Worm (Caenorhabditis elegans) whole organism, L1 larva: ENCODE measurements around the gene ZK688.1.

ENCODE experiments used
- C16A3.4 ChIP-seq: fragments of 150-350 bp; optimal IDR thresholded peaks from 2 replicates; lab custom pipeline; 2014; ENCODE audit warnings: missing biosample characterization, missing genetic modification characterization
- Y116A8C.19 ChIP-seq: sonication (generic microtip); optimal IDR thresholded peaks from 2 replicates; lab custom pipeline; 2016; ENCODE audit warnings: missing compliant biosample characterization, missing genetic modification characterization, borderline replicate concordance
- ama-1 ChIP-seq: fragments of 150-350 bp; optimal IDR thresholded peaks from 2 replicates; lab custom pipeline; 2014
- fkh-10 ChIP-seq: sonication (generic microtip); optimal IDR thresholded peaks from 2 replicates; lab custom pipeline; 2017; ENCODE audit warnings: missing biosample characterization, missing genetic modification reagents, missing genetic modification characterization
- lin-13 ChIP-seq: fragments of 150-350 bp; optimal IDR thresholded peaks from 2 replicates; lab custom pipeline; 2014; ENCODE audit warnings: missing biosample characterization, missing genetic modification reagents, missing genetic modification characterization
- mab-9 ChIP-seq: fragments of 200-800 bp; sonication (Bioruptor generic); IDR thresholded peaks from 2 replicates; pipeline ENCODE4 v1.3.6; 2022; ENCODE audit warnings: missing genetic modification reagents, missing genetic modification characterization, missing compliant biosample characterization
- mep-1 ChIP-seq: fragments of 150-350 bp; optimal IDR thresholded peaks from 2 replicates; lab custom pipeline; 2014; ENCODE audit warnings: missing biosample characterization, missing genetic modification characterization
- nhr-11 ChIP-seq: fragments of 150-350 bp; optimal IDR thresholded peaks from 2 replicates; lab custom pipeline; 2014; ENCODE audit warnings: missing biosample characterization, missing genetic modification characterization
- nhr-76 ChIP-seq: sonication (generic microtip); optimal IDR thresholded peaks from 2 replicates; lab custom pipeline; 2017; ENCODE audit warnings: missing biosample characterization, missing genetic modification characterization
- tbx-2 ChIP-seq: sonication (generic microtip); optimal IDR thresholded peaks from 2 replicates; lab custom pipeline; 2016; ENCODE audit warnings: missing genetic modification characterization, missing compliant biosample characterization
- unc-62 ChIP-seq: fragments of 150-350 bp; optimal IDR thresholded peaks from 2 replicates; lab custom pipeline; 2014; ENCODE audit warnings: missing biosample characterization, missing genetic modification reagents, missing genetic modification characterization
- ztf-11 ChIP-seq, 2 experiments: sonication (generic microtip); optimal IDR thresholded peaks; 2 replicates each; lab custom pipeline; 2016 to 2017; ENCODE audit warnings: missing genetic modification characterization in 2 of 2, missing biosample characterization in 1 of 2, missing compliant biosample characterization in 1 of 2

DNA sequence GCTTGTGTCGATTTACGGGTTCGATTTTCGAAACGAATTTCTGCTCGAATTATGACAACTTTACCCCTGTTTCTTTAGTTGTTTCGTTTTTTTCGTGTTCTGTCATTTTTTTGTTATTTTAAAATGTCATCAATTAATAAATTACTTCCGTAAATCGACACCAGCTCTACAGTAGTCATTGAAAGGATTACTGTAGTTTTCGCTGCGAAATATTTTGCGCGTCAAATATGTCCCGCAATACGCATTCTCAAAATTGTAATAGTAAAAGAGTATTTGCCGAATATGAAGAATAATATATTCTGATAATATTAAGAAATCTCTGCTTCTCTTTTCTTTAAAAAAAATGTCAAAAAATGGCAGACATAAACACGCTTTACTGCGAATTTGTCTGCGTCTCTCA lies 16.1 kb upstream of the ZK688.1 start:
- TF ChIP-seq mab-9 (GFP tag; lab: Robert Waterston, UW) (no peak), ama-1 (no peak), nhr-76 (no peak), C16A3.4 (tag; lab: Kevin White, UChicago) (no peak), lin-13 (GFP tag; lab: Kevin White, UChicago) (no peak), fkh-10 (GFP tag; lab: Kevin White, UChicago) (no peak), ztf-11 (tag; optimal IDR thresholded peaks at IDR 0.05; lab: Kevin White, UChicago) (no peak), Y116A8C.19 (tag; lab: Kevin White, UChicago) (no peak), unc-62 (GFP tag; lab: Kevin White, UChicago) (no peak), mep-1 (tag; lab: Kevin White, UChicago) (no peak), nhr-11 (tag; lab: Kevin White, UChicago) (no peak), tbx-2 (tag; lab: Kevin White, UChicago) (no peak)
